Fruit fly (Drosophila melanogaster): ENCODE results near the gene CG15005.

- no peak for TF ChIP-seq CG1620 (GFP tag; optimal IDR thresholded peaks at IDR 0.05)
- no peak for TF ChIP-seq kay (GFP tag; ENCODE audit: borderline replicate concordance)
- TF ChIP-seq CG7045 (GFP tag; optimal IDR thresholded peaks at IDR 0.05), result no peak
- TF ChIP-seq CG7101 (tag; optimal IDR thresholded peaks at IDR 0.05), result no peak
- TF ChIP-seq Hr96 (GFP tag; optimal IDR thresholded peaks at IDR 0.05), result no peak
- no peak for TF ChIP-seq cnc (optimal IDR thresholded peaks at IDR 0.05)
- no peak for TF ChIP-seq CG11617 (GFP tag; optimal IDR thresholded peaks at IDR 0.05)
- no peak for TF ChIP-seq CG5204 (GFP tag; optimal IDR thresholded peaks at IDR 0.05)
- no peak for TF ChIP-seq Clk (GFP tag; optimal IDR thresholded peaks at IDR 0.05)
- no peak for TF ChIP-seq CG12768 (GFP tag; optimal IDR thresholded peaks at IDR 0.05)
- no peak for TF ChIP-seq toe (GFP tag; optimal IDR thresholded peaks at IDR 0.05)
- TF ChIP-seq CG14711 (tag; optimal IDR thresholded peaks at IDR 0.05), result no peak
- TF ChIP-seq tj (GFP tag; optimal IDR thresholded peaks at IDR 0.05), result no peak
- TF ChIP-seq ovo (GFP tag; optimal IDR thresholded peaks at IDR 0.05), result no peak
These were observed 43.2 kb downstream of the CG15005 start, which contains the start of gene nab for dm6 chr3L:4160926-4161325.
